Worm (Caenorhabditis elegans) whole organism, young adult: ENCODE measurements around the gene flp-15.
A peak's percentile ranks its signal among the peaks of the same experiment; 100 is the strongest.

Experiments
- B0261.1 ChIP-seq: sonication (generic microtip); optimal IDR thresholded peaks from 2 replicates; lab custom pipeline; 2016; ENCODE audit warnings: mild to moderate bottlenecking, missing genetic modification characterization, moderate library complexity, missing compliant biosample characterization
- D2030.7 ChIP-seq: fragments of 200-800 bp; sonication (Bioruptor generic); IDR thresholded peaks from 2 replicates; pipeline ENCODE4 v1.3.6; 2022; ENCODE audit warnings: missing genetic modification reagents, missing genetic modification characterization, missing compliant biosample characterization
- F33H1.4 ChIP-seq: fragments of 200-800 bp; sonication (Bioruptor generic); IDR thresholded peaks from 2 replicates; pipeline ENCODE4 v1.3.6; 2022; ENCODE audit warnings: missing genetic modification reagents, missing genetic modification characterization, missing compliant biosample characterization
- F37B4.10 ChIP-seq: fragments of 200-800 bp; sonication (Bioruptor generic); IDR thresholded peaks from 2 replicates; pipeline ENCODE4 v1.3.6; 2022; ENCODE audit warnings: missing genetic modification characterization, missing compliant biosample characterization
- F57C9.4 ChIP-seq: sonication (generic microtip); optimal IDR thresholded peaks from 2 replicates; lab custom pipeline; 2017; ENCODE audit warnings: mild to moderate bottlenecking, missing genetic modification characterization, missing compliant biosample characterization
- K12H6.12 ChIP-seq: fragments of 200-800 bp; sonication (Bioruptor generic); optimal IDR thresholded peaks from 2 replicates; lab custom pipeline; 2018; ENCODE audit warnings: mild to moderate bottlenecking, missing genetic modification characterization, missing compliant biosample characterization
- Y67H2A.10 ChIP-seq: fragments of 200-800 bp; sonication (Bioruptor generic); conservative IDR thresholded peaks from 2 replicates; pipeline ENCODE4 v1.3.6; 2022; ENCODE audit warnings: missing genetic modification reagents, missing genetic modification characterization, missing compliant biosample characterization
- Y95B8A.8 ChIP-seq: fragments of 200-800 bp; sonication (Bioruptor generic); IDR thresholded peaks from 2 replicates; pipeline ENCODE4 v1.3.6; 2022; ENCODE audit warnings: missing genetic modification reagents, missing genetic modification characterization, missing compliant biosample characterization
- aptf-3 ChIP-seq: fragments of 200-800 bp; sonication (Bioruptor generic); IDR thresholded peaks from 2 replicates; pipeline ENCODE4 v1.3.6; 2022; ENCODE audit warnings: missing genetic modification characterization, missing compliant biosample characterization
- athp-1 ChIP-seq: sonication (generic microtip); optimal IDR thresholded peaks from 2 replicates; lab custom pipeline; 2017; ENCODE audit warnings: mild to moderate bottlenecking, missing genetic modification characterization, missing compliant biosample characterization
- cebp-1 ChIP-seq, 2 experiments: fragments of 200-800 bp in 1 of 2; sonication (Bioruptor generic) in 1 of 2; sonication (generic microtip) in 1 of 2; IDR thresholded peaks in 1 of 2; optimal IDR thresholded peaks in 1 of 2; 2 replicates each; pipeline versions ENCODE4 v1.3.6 to Lab custom; 2017 to 2022; ENCODE audit warnings: missing compliant biosample characterization in 2 of 2, missing genetic modification characterization in 2 of 2, mild to moderate bottlenecking in 1 of 2, missing genetic modification reagents in 1 of 2, moderate library complexity in 1 of 2
- ceh-100 ChIP-seq: fragments of 200-800 bp; sonication (Bioruptor generic); IDR thresholded peaks from 2 replicates; pipeline ENCODE4 v1.3.6; 2022; ENCODE audit warnings: missing genetic modification reagents, missing genetic modification characterization, missing compliant biosample characterization
- ceh-58 ChIP-seq: fragments of 200-800 bp; sonication (Bioruptor generic); IDR thresholded peaks from 2 replicates; pipeline ENCODE4 v1.3.6; 2022; ENCODE audit warnings: missing genetic modification characterization, missing compliant biosample characterization
- ceh-91 ChIP-seq: fragments of 200-800 bp; sonication (Bioruptor generic); IDR thresholded peaks from 2 replicates; pipeline ENCODE4 v1.3.6; 2022; ENCODE audit warnings: missing genetic modification reagents, missing genetic modification characterization, missing compliant biosample characterization
- dox-1 ChIP-seq: fragments of 200-800 bp; sonication (Bioruptor generic); IDR thresholded peaks from 2 replicates; pipeline ENCODE4 v1.3.6; 2022; ENCODE audit warnings: missing genetic modification reagents, missing genetic modification characterization, missing compliant biosample characterization
- egrh-3 ChIP-seq: fragments of 200-800 bp; sonication (Bioruptor generic); IDR thresholded peaks from 2 replicates; pipeline ENCODE4 v1.3.6; 2022; ENCODE audit warnings: missing genetic modification reagents, missing genetic modification characterization, missing compliant biosample characterization
- ekl-4 ChIP-seq: fragments of 200-800 bp; sonication (Bioruptor generic); IDR thresholded peaks from 2 replicates; pipeline ENCODE4 v1.3.6; 2022; ENCODE audit warnings: missing genetic modification reagents, missing genetic modification characterization, missing compliant biosample characterization
- him-1 ChIP-seq: sonication (generic microtip); optimal IDR thresholded peaks from 2 replicates; lab custom pipeline; 2016; ENCODE audit warnings: missing genotype, missing genetic modification reagents, missing genetic modification characterization, missing compliant biosample characterization
- hrde-1 ChIP-seq: sonication (generic microtip); optimal IDR thresholded peaks from 2 replicates; lab custom pipeline; 2016; ENCODE audit warnings: missing genetic modification characterization, mild to moderate bottlenecking, missing compliant biosample characterization, moderate library complexity, missing genotype, missing genetic modification reagents, borderline replicate concordance
- let-607 ChIP-seq, 2 experiments: fragments of 200-800 bp in 1 of 2; sonication (Bioruptor generic) in 1 of 2; sonication (generic microtip) in 1 of 2; optimal IDR thresholded peaks; 2 replicates each; lab custom pipeline; 2016 to 2018; ENCODE audit warnings: mild to moderate bottlenecking in 2 of 2, missing compliant biosample characterization in 2 of 2, missing genetic modification characterization in 2 of 2, moderate library complexity in 2 of 2, missing genotype in 1 of 2
- lin-40 ChIP-seq: sonication (generic microtip); optimal IDR thresholded peaks from 2 replicates; lab custom pipeline; 2016; ENCODE audit warnings: missing genetic modification characterization, mild to moderate bottlenecking, missing compliant biosample characterization, missing genotype, missing genetic modification reagents
- lin-54 ChIP-seq: fragments of 200-800 bp; sonication (Bioruptor generic); optimal IDR thresholded peaks from 2 replicates; lab custom pipeline; 2018; ENCODE audit warnings: mild to moderate bottlenecking, missing genetic modification characterization, missing compliant biosample characterization
- lsl-1 ChIP-seq: fragments of 200-800 bp; sonication (Bioruptor generic); optimal IDR thresholded peaks from 2 replicates; lab custom pipeline; 2018; ENCODE audit warnings: mild to moderate bottlenecking, missing genetic modification characterization, moderate library complexity, missing compliant biosample characterization
- madf-3 ChIP-seq: fragments of 200-800 bp; sonication (Bioruptor generic); IDR thresholded peaks from 2 replicates; pipeline ENCODE4 v1.3.6; 2022; ENCODE audit warnings: missing genetic modification reagents, missing genetic modification characterization, missing compliant biosample characterization
- madf-6 ChIP-seq: fragments of 200-800 bp; sonication (Bioruptor generic); IDR thresholded peaks from 2 replicates; pipeline ENCODE4 v1.3.6; 2022; ENCODE audit warnings: missing genetic modification reagents, missing genetic modification characterization, missing compliant biosample characterization
- madf-8 ChIP-seq: fragments of 200-800 bp; sonication (Bioruptor generic); conservative IDR thresholded peaks from 2 replicates; pipeline ENCODE4 v1.3.6; 2022; ENCODE audit warnings: missing genetic modification reagents, missing genetic modification characterization, missing compliant biosample characterization
- nhr-27 ChIP-seq: fragments of 200-800 bp; sonication (Bioruptor generic); optimal IDR thresholded peaks from 2 replicates; lab custom pipeline; 2018; ENCODE audit warnings: mild to moderate bottlenecking, missing genetic modification characterization, moderate library complexity, missing compliant biosample characterization
- pbrm-1 ChIP-seq: fragments of 200-800 bp; sonication (Bioruptor generic); IDR thresholded peaks from 2 replicates; pipeline ENCODE4 v1.3.6; 2022; ENCODE audit warnings: missing genetic modification reagents, missing genetic modification characterization, missing compliant biosample characterization
- rcor-1 ChIP-seq: fragments of 200-800 bp; sonication (Bioruptor generic); IDR thresholded peaks from 2 replicates; pipeline ENCODE4 v1.3.6; 2022; ENCODE audit warnings: missing genetic modification reagents, missing genetic modification characterization, missing compliant biosample characterization
- repo-1 ChIP-seq: sonication (generic microtip); optimal IDR thresholded peaks from 2 replicates; lab custom pipeline; 2017; ENCODE audit warnings: mild to moderate bottlenecking, missing genetic modification characterization, missing compliant biosample characterization
- snpc-3.4 ChIP-seq: sonication (generic microtip); optimal IDR thresholded peaks from 2 replicates; lab custom pipeline; 2017; ENCODE audit warnings: missing genetic modification characterization, mild to moderate bottlenecking, missing compliant biosample characterization, antibody characterized with exemption, moderate library complexity, missing genotype, missing genetic modification reagents
- sptf-2 ChIP-seq: fragments of 200-800 bp; sonication (Bioruptor generic); optimal IDR thresholded peaks from 2 replicates; lab custom pipeline; 2018; ENCODE audit warnings: mild to moderate bottlenecking, missing genetic modification characterization, missing compliant biosample characterization
- xnd-1 ChIP-seq: sonication (generic microtip); optimal IDR thresholded peaks from 2 replicates; lab custom pipeline; 2016; ENCODE audit warnings: missing genotype, missing genetic modification reagents, missing genetic modification characterization, missing compliant biosample characterization
- zfh-2 ChIP-seq: fragments of 200-800 bp; sonication (Bioruptor generic); conservative IDR thresholded peaks from 2 replicates; pipeline ENCODE4 v1.3.6; 2022; ENCODE audit warnings: missing genetic modification reagents, missing genetic modification characterization, missing compliant biosample characterization
- ztf-26 ChIP-seq: sonication (generic microtip); optimal IDR thresholded peaks from 2 replicates; lab custom pipeline; 2017; ENCODE audit warnings: missing genetic modification characterization, missing compliant biosample characterization

Gene flp-15

DNA sequence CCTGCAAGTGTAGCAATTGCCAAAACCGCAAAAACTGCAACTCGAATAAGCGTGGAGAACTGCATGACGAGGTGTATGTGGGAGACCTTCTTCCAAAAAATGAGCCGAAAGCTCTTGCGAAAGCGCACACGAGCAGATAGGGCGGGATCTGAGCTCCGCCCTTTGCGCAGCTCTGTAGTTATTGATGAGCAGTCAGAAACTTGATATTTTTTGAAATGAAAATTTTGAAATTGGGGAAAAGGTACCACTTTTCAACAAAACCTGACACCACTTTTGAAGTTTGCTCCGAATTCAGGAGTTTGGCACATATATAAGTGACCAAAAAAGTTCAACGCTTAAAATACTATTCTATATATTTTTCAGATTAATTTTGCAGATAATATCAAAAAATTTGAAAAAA, at the start of gene flp-15:
Gene flp-15 (minus strand): TSS at position 101 of the 400 bp plus-strand sequence.
- no peak for TF ChIP-seq aptf-3 (GFP tag; lab: Robert Waterston, UW)
- TF ChIP-seq pbrm-1 = no peak

DNA sequence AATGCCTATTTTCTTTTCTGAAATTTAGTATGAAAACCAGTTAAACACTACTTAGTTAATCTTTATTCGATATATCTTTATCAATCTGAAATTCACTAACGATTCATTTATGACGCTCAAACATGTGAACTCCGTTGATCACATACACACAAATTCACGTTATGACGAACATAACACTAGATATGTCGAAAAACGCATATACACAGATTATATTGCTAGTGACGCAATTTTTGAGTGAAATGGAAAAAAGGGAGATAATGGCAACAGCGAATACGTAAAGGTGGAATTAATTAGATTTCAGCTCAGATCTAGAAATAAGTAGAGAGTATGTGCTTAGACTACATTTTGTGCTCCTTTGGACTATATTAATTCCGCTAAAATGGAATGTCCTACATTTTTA, 49.2 kb upstream of the flp-15 start:
- TF ChIP-seq egrh-3 (GFP tag; lab: Robert Waterston, UW) = no peak

DNA sequence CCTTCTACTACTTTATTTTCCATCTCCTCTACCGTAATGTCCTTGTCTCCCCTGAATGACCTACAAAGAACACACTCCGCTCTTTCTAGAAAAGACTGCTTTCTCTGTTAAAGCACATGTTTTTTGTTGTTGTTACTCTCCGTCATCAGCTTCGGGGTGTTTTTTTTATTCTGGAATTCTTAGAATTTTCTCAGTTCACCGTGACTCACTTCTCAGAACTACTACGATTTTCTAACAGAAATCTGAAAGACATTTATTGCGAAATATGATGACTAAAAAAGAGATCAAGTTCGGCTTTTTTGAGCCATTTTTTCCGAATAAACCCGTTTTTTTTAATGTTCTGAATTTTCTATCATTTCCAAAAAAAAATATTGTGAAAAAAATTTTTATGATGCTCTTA, 48.6 kb upstream of the flp-15 start:
- TF ChIP-seq K12H6.12 (tag; lab: Kevin White, UChicago) (peak; percentile 39), cebp-1 (GFP tag; IDR thresholded peaks at IDR 0.05; lab: Robert Waterston, UW) (no peak), cebp-1 (tag; optimal IDR thresholded peaks at IDR 0.05; lab: Kevin White, UChicago) (peak; percentile 85), F57C9.4 (tag; lab: Kevin White, UChicago) (no peak)

- TF ChIP-seq madf-3 (no peak), ztf-26 (no peak), rcor-1 (GFP tag; lab: Robert Waterston, UW) (no peak), ekl-4 (no peak), xnd-1 (tag; lab: Kevin White, UChicago) (peak; percentile 53), Y95B8A.8 (GFP tag; lab: Robert Waterston, UW) (no peak), madf-6 (GFP tag; lab: Robert Waterston, UW) (peak; percentile 64), repo-1 (no peak), ceh-100 (GFP tag; lab: Robert Waterston, UW) (no peak), ceh-58 (GFP tag; lab: Robert Waterston, UW) (no peak), nhr-27 (no peak), hrde-1 (tag; lab: Kevin White, UChicago) (no peak), madf-8 (GFP tag; lab: Robert Waterston, UW) (peak; percentile 52), athp-1 (no peak), lin-40 (no peak), F33H1.4 (GFP tag; lab: Robert Waterston, UW) (peak; percentile 86), snpc-3.4 (tag; lab: Kevin White, UChicago) (no peak), D2030.7 (peak; percentile 73), dox-1 (GFP tag; lab: Robert Waterston, UW) (peak; percentile 21; the same call in 1 of the 2 replicates), ceh-91 (peak; percentile 38; the same call in 1 of the 2 replicates), lin-54 (GFP tag; lab: Kevin White, UChicago) (peak; percentile 22), Y67H2A.10 (GFP tag; lab: Robert Waterston, UW) (no peak), him-1 (tag; lab: Kevin White, UChicago) (no peak), sptf-2 (no peak), lsl-1 (GFP tag; lab: Kevin White, UChicago) (peak; percentile 95), B0261.1 (tag; lab: Kevin White, UChicago) (no peak)
- TF ChIP-seq, all 124 proteins: peak for 9
Measured at ce11 chrIII:13714950-13715349, 47.3 kb upstream of the flp-15 start.

- TF ChIP-seq let-607 (tag; optimal IDR thresholded peaks at IDR 0.05; lab: Kevin White, UChicago) (no peak), zfh-2 (peak; percentile 65), F37B4.10 (GFP tag; lab: Robert Waterston, UW) (no peak)
Measured at ce11 chrIII:13713807-13714206, 46.2 kb upstream of the flp-15 start.
